Worm (Caenorhabditis elegans) whole organism, mixed stage, embryonic: ENCODE measurements around the gene M106.2.

Source experiments
- ceh-83 ChIP-seq: fragments of 200-800 bp; sonication (Bioruptor generic); optimal IDR thresholded peaks from 2 replicates; lab custom pipeline; 2018; ENCODE audit warnings: mild to moderate bottlenecking, missing genetic modification characterization, missing compliant biosample characterization
- ces-1 ChIP-seq: fragments of 150-350 bp; optimal IDR thresholded peaks from 2 replicates; lab custom pipeline; 2014; ENCODE audit warnings: missing biosample characterization, missing genetic modification reagents, missing genetic modification characterization
- elt-3 ChIP-seq: fragments of 150-350 bp; optimal IDR thresholded peaks from 2 replicates; lab custom pipeline; 2014; ENCODE audit warnings: missing biosample characterization, missing genetic modification characterization
- hlh-1 ChIP-seq: fragments of 150-350 bp; optimal IDR thresholded peaks from 2 replicates; lab custom pipeline; 2014; ENCODE audit warnings: missing biosample characterization, missing genetic modification reagents, missing genetic modification characterization
- lin-13 ChIP-seq: fragments of 150-350 bp; optimal IDR thresholded peaks from 2 replicates; lab custom pipeline; 2014; ENCODE audit warnings: missing biosample characterization, missing genetic modification characterization
- lsy-2 ChIP-seq: fragments of 150-350 bp; optimal IDR thresholded peaks from 2 replicates; lab custom pipeline; 2014; ENCODE audit warnings: missing biosample characterization, missing genetic modification characterization
- mls-2 ChIP-seq: sonication (generic microtip); optimal IDR thresholded peaks from 2 replicates; lab custom pipeline; 2016; ENCODE audit warnings: mild to moderate bottlenecking, missing genetic modification characterization, moderate library complexity, missing compliant biosample characterization
- nhr-28 ChIP-seq: fragments of 150-350 bp; optimal IDR thresholded peaks from 2 replicates; lab custom pipeline; 2014; ENCODE audit warnings: missing biosample characterization, missing genetic modification characterization
- snpc-4 ChIP-seq: fragments of 150-350 bp; optimal IDR thresholded peaks from 2 replicates; lab custom pipeline; 2014; ENCODE audit warnings: missing biosample characterization, missing genetic modification characterization
- sptf-1 ChIP-seq: sonication (generic microtip); optimal IDR thresholded peaks from 2 replicates; lab custom pipeline; 2017; ENCODE audit warnings: mild to moderate bottlenecking, missing genetic modification characterization, moderate library complexity, missing compliant biosample characterization
- unc-39 ChIP-seq: fragments of 150-350 bp; optimal IDR thresholded peaks from 2 replicates; lab custom pipeline; 2014; ENCODE audit warnings: missing biosample characterization, missing genetic modification characterization
- ztf-11 ChIP-seq: fragments of 150-350 bp; optimal IDR thresholded peaks from 2 replicates; lab custom pipeline; 2014; ENCODE audit warnings: missing biosample characterization, missing genetic modification characterization

- TF ChIP-seq ces-1 = peak; percentile 77
- TF ChIP-seq lsy-2 (tag; lab: Kevin White, UChicago) = no peak
- TF ChIP-seq unc-39 = no peak
- no peak for TF ChIP-seq lin-13 (tag; lab: Kevin White, UChicago)
- TF ChIP-seq elt-3 (tag; lab: Kevin White, UChicago) = no peak
- no peak for TF ChIP-seq snpc-4 (tag; lab: Kevin White, UChicago)
- TF ChIP-seq ceh-83 (GFP tag; lab: Kevin White, UChicago) = no peak
- TF ChIP-seq hlh-1 = no peak
- no peak for TF ChIP-seq nhr-28
- no peak for TF ChIP-seq sptf-1 (tag; lab: Kevin White, UChicago)
- no peak for TF ChIP-seq mls-2 (tag; lab: Kevin White, UChicago)
- TF ChIP-seq ztf-11 (tag; lab: Kevin White, UChicago) = no peak
Measured at ce11 chrII:10800209-10800608, 49.6 kb downstream of the M106.2 start.
